Worm (Caenorhabditis elegans): Measurements from ENCODE around the gene K08D8.2.

DNA sequence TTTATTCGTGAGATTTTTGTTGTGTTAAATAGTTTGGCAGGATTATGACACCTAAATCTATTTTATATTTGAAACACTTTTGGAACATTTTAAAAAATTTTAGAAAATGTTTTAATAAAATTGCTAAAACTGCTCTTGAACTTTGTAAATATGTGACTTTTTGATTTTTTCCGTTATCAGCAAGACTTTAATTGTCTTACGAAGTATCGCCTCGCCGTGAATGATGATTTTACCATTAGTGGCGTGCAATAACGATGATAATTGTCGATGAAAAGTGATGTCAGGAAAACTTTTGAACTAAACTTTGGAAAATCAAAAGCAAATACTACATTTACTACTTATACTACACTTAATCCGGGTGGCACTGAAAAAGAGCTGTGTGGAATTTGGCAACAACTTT is 17.7 kb downstream of the K08D8.2 start:
- TF ChIP-seq rcor-1 (GFP tag; IDR thresholded peaks at IDR 0.05) (no peak), attf-5 (GFP tag; optimal IDR thresholded peaks at IDR 0.05) (no peak), K11D2.4 (GFP tag; IDR thresholded peaks at IDR 0.05) (no peak), F55B11.4 (tag; optimal IDR thresholded peaks at IDR 0.05; ENCODE audit: borderline replicate concordance, insufficient read depth) (no peak), ztf-28 (GFP tag; IDR thresholded peaks at IDR 0.05) (no peak), B0035.1 (tag; optimal IDR thresholded peaks at IDR 0.05) (no peak), lin-35 (GFP tag; optimal IDR thresholded peaks at IDR 0.05) (no peak), F10E7.11 (tag; optimal IDR thresholded peaks at IDR 0.05) (no peak), chd-7 (tag; optimal IDR thresholded peaks at IDR 0.05) (no peak), ama-1 (optimal IDR thresholded peaks at IDR 0.05) (no peak), ama-1 (GFP tag; optimal IDR thresholded peaks at IDR 0.05) (no peak)

All from whole organism, young adult.